Fruit fly (Drosophila melanogaster): ENCODE measurements around the gene CG9686.

Gene CG9686

DNA sequence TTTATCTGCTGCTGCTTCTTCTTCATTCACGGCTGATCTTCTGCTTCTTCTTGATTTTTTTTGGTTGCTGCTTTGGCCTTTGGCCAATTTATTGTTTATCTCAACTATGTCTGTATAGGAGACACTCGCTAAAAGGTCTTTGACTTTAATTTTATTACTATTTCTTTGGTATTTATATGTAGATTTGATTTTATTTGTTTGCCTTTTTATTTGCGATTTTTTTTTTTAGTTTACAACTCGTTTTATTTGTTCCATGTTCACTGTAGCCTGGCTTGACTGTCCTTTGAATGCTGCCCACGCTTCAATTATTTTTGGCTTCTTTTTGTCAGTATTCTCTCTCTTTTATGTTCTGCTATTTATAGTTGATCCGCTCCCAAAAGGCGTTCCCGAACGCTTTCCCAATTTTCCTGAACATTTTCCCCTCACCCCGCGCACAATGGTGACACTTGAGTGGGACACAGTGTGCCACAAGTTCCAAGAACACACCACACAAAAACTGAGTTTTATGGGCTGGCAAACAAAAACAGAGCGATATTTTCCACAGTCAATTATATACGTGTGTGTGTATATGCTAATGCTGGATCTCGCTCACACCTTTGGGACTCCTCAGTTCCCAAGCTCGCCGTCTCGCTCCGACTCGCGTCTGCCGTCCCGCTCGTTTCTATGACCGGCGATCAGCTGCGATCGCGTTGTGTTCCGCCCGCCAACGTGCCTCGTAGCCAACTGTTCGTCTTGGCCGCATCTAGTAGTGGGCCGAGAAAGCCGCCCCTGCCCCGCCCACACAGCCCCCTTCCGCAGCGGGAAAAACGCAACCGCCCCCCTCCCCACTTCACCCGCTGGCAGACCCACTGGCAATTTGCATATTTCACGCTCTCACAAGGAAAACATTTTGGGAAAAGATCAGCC lies 3.5 kb upstream of the CG9686 start, which contains the start of gene CG15247 (continued):
- TF ChIP-seq CG4328 (GFP tag; optimal IDR thresholded peaks at IDR 0.05), result peak; percentile 54
- peak; percentile 27 for TF ChIP-seq CrebB (tag; optimal IDR thresholded peaks at IDR 0.05)
- TF ChIP-seq CG4282 (GFP tag; optimal IDR thresholded peaks at IDR 0.05), result no peak
- peak; percentile 79 for TF ChIP-seq CG11504 (tag; optimal IDR thresholded peaks at IDR 0.05)
- no peak for TF ChIP-seq ato (GFP tag; IDR thresholded peaks at IDR 0.05; ENCODE audit: partially characterized antibody)
- no peak for TF ChIP-seq Poxn (GFP tag; IDR thresholded peaks at IDR 0.05)
- peak; percentile 64 for TF ChIP-seq CG4404 (GFP tag; IDR thresholded peaks at IDR 0.05)
- no peak for TF ChIP-seq CG8478 (optimal IDR thresholded peaks at IDR 0.05)
- TF ChIP-seq btn (GFP tag; optimal IDR thresholded peaks at IDR 0.05), result no peak
- peak; percentile 85 for TF ChIP-seq CG9817 (tag; optimal IDR thresholded peaks at IDR 0.05)
- peak; percentile 3 for TF ChIP-seq CG15514 (GFP tag; optimal IDR thresholded peaks at IDR 0.05)
- peak; percentile 35 for TF ChIP-seq Mes4 (GFP tag; optimal IDR thresholded peaks at IDR 0.05)
- TF ChIP-seq lola (GFP tag; optimal IDR thresholded peaks at IDR 0.05), result peak in 1 of 3 experiments; percentile 56
- no peak for TF ChIP-seq cad (GFP tag; optimal IDR thresholded peaks at IDR 0.05)
- no peak for TF ChIP-seq Stat92E (GFP tag; optimal IDR thresholded peaks at IDR 0.05)
- TF ChIP-seq ash1 (GFP tag; optimal IDR thresholded peaks at IDR 0.05), result no peak
- peak; percentile 66 for TF ChIP-seq sd (tag; optimal IDR thresholded peaks at IDR 0.05)
- TF ChIP-seq yki (optimal IDR thresholded peaks at IDR 0.05), result no peak
- TF ChIP-seq pum (GFP tag; optimal IDR thresholded peaks at IDR 0.05), result peak; percentile 80
- TF ChIP-seq Med (GFP tag), result peak; percentile 93
- peak; percentile 58 for TF ChIP-seq CG11696 (GFP tag; IDR thresholded peaks at IDR 0.05)
- TF ChIP-seq CG13424 (tag; optimal IDR thresholded peaks at IDR 0.05), result peak; percentile 85
- TF ChIP-seq danr (GFP tag; IDR thresholded peaks at IDR 0.05), result peak; percentile 54; the same call in 1 of the 2 replicates
- no peak for TF ChIP-seq Jarid2 (GFP tag; optimal IDR thresholded peaks at IDR 0.05)
- peak; percentile 53 for TF ChIP-seq Side (GFP tag; optimal IDR thresholded peaks at IDR 0.05)
- 0 out of 2 replicates have a peak, but pooled peaks have one; percentile 26 for TF ChIP-seq CG10959 (GFP tag; IDR thresholded peaks at IDR 0.05)
- TF ChIP-seq seq (GFP tag; IDR thresholded peaks at IDR 0.05), result peak; percentile 70
- no peak for TF ChIP-seq lbe (GFP tag; optimal IDR thresholded peaks at IDR 0.05)
- TF ChIP-seq CG2712 (tag; optimal IDR thresholded peaks at IDR 0.05), result peak; percentile 73
- peak; percentile 87 for TF ChIP-seq CG7839 (tag; optimal IDR thresholded peaks at IDR 0.05)
- TF ChIP-seq knrl (GFP tag; IDR thresholded peaks at IDR 0.05; ENCODE audit: partially characterized antibody), result no peak
- peak; percentile 59 to 63 for TF ChIP-seq chif (GFP tag; optimal IDR thresholded peaks at IDR 0.05)
- TF ChIP-seq vvl (GFP tag; IDR thresholded peaks at IDR 0.05), result peak; percentile 82
- peak; percentile 46 for TF ChIP-seq emc (GFP tag; optimal IDR thresholded peaks at IDR 0.05)
- no peak for TF ChIP-seq fru (optimal IDR thresholded peaks at IDR 0.05)
- no peak for TF ChIP-seq mld (GFP tag; IDR thresholded peaks at IDR 0.05; ENCODE audit: partially characterized antibody)
- no peak for TF ChIP-seq CG9797 (GFP tag; optimal IDR thresholded peaks at IDR 0.05)
- no peak for TF ChIP-seq schlank (tag; optimal IDR thresholded peaks at IDR 0.05)
- peak; percentile 82 for TF ChIP-seq nmo (GFP tag; optimal IDR thresholded peaks at IDR 0.05)
- TF ChIP-seq CG3407 (GFP tag; optimal IDR thresholded peaks at IDR 0.05), result peak; percentile 36
- TF ChIP-seq Hr78 (GFP tag; optimal IDR thresholded peaks at IDR 0.05), result peak in 1 of 2 experiments; percentile 41
- peak; percentile 50 for TF ChIP-seq CG7786 (GFP tag; optimal IDR thresholded peaks at IDR 0.05)
- TF ChIP-seq rib (GFP tag; IDR thresholded peaks at IDR 0.05), result peak; percentile 35; the same call in 1 of the 2 replicates
- no peak for TF ChIP-seq prd (optimal IDR thresholded peaks at IDR 0.05)
- TF ChIP-seq prd (GFP tag; IDR thresholded peaks at IDR 0.05), result peak; percentile 81
- peak; percentile 69 for TF ChIP-seq CG1602 (GFP tag; optimal IDR thresholded peaks at IDR 0.05)
- peak; percentile 54 for TF ChIP-seq slp2 (GFP tag; optimal IDR thresholded peaks at IDR 0.05)
- TF ChIP-seq sqz (GFP tag; optimal IDR thresholded peaks at IDR 0.05), result peak; percentile 51
- TF ChIP-seq CG17385 (GFP tag; optimal IDR thresholded peaks at IDR 0.05), result peak; percentile 77

Data from whole organism, embryonic.